Worm (Caenorhabditis elegans) whole organism, young adult: ENCODE data around the gene catp-6.

ENCODE experiments used
- ama-1 ChIP-seq, 3 experiments: fragments of 150-350 bp in 1 of 3; sonication (generic microtip) in 2 of 3; optimal IDR thresholded peaks; 2 replicates each; lab custom pipeline; 2014 to 2018; ENCODE audit warnings: missing biosample characterization in 2 of 3, missing genetic modification characterization in 2 of 3, missing genetic modification reagents in 2 of 3
- aptf-3 ChIP-seq: fragments of 200-800 bp; sonication (Bioruptor generic); IDR thresholded peaks from 2 replicates; pipeline ENCODE4 v1.3.6; 2022; ENCODE audit warnings: missing genetic modification characterization, missing compliant biosample characterization
- nhr-27 ChIP-seq: fragments of 200-800 bp; sonication (Bioruptor generic); optimal IDR thresholded peaks from 2 replicates; lab custom pipeline; 2018; ENCODE audit warnings: mild to moderate bottlenecking, missing genetic modification characterization, moderate library complexity, missing compliant biosample characterization

ce11 chrIV:9849624-9850023, 25.2 kb upstream of the catp-6 start, which contains the start of gene K07F5.8:
- no peak for TF ChIP-seq nhr-27 (tag; lab: Kevin White, UChicago)
- TF ChIP-seq aptf-3: no peak
- no peak for TF ChIP-seq ama-1 (optimal IDR thresholded peaks at IDR 0.05; lab: Kevin White, UChicago)
- no peak for TF ChIP-seq ama-1 (GFP tag; optimal IDR thresholded peaks at IDR 0.05; lab: Kevin White, UChicago)
